Fruit fly (Drosophila melanogaster): ENCODE results near the gene CG42852.

Gene CG42852

DNA sequence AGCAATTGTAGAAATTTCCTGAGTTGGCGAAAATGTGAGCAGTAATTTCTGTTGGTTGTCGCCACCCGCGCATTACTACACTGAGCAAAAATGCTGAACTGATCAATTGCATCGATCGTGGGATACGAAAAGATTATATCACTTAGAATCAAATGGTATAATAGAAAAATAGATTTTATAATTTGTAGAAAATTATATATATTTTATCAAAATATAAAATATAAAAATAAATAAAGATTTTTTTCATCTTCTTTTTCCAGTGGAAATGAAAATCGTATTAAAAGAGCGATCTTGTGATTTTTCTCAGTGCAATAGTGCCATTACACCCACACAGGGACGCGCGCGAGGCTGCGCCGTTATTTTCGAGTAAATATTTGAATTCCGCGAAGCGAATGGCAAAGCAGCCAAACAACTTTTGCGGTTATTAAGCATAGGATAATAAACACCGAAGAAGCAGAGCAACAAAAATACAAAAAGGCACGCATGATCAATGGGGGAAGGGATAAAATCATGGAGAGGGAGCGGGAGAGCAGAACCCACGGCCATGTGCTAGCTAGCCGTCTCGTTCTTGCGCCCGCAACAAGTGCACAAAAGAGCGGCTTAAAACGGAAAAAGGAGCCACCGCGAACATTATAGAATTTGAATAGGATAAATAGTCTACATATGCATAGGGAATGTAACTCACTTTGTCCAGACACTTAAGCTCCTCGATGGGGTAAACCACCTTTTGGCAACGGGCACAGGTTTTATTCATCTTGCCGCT is 44.9 kb upstream of the CG42852 start (continued):
- no peak for TF ChIP-seq Smox (GFP tag; optimal IDR thresholded peaks at IDR 0.05)
- TF ChIP-seq CG9139 (GFP tag; optimal IDR thresholded peaks at IDR 0.05), result peak; percentile 34
- TF ChIP-seq vri (GFP tag; optimal IDR thresholded peaks at IDR 0.05), result no peak
- TF ChIP-seq CG6808 (GFP tag; optimal IDR thresholded peaks at IDR 0.05), result peak; percentile 62
- TF ChIP-seq CG8319 (GFP tag; optimal IDR thresholded peaks at IDR 0.05), result no peak
- TF ChIP-seq dac (GFP tag; optimal IDR thresholded peaks at IDR 0.05), result peak; percentile 23
- peak; percentile 53 for TF ChIP-seq Ets96B (tag; optimal IDR thresholded peaks at IDR 0.05)
- TF ChIP-seq CG1621 (tag; optimal IDR thresholded peaks at IDR 0.05), result no peak
- TF ChIP-seq lz (GFP tag; optimal IDR thresholded peaks at IDR 0.05), result peak; percentile 23
- peak; percentile 74 for TF ChIP-seq CG3032 (tag; optimal IDR thresholded peaks at IDR 0.05)
- TF ChIP-seq Ets21C (GFP tag; optimal IDR thresholded peaks at IDR 0.05), result no peak
- TF ChIP-seq Sox14 (GFP tag; optimal IDR thresholded peaks at IDR 0.05), result no peak
- peak; percentile 50 for TF ChIP-seq CG7368 (GFP tag; optimal IDR thresholded peaks at IDR 0.05)
- no peak for TF ChIP-seq Eip93F (GFP tag; optimal IDR thresholded peaks at IDR 0.05)
- no peak for TF ChIP-seq Hr38 (GFP tag; optimal IDR thresholded peaks at IDR 0.05)
- peak; percentile 68; the same call in 1 of the 2 replicates for TF ChIP-seq CG11294 (GFP tag; IDR thresholded peaks at IDR 0.05)

DNA sequence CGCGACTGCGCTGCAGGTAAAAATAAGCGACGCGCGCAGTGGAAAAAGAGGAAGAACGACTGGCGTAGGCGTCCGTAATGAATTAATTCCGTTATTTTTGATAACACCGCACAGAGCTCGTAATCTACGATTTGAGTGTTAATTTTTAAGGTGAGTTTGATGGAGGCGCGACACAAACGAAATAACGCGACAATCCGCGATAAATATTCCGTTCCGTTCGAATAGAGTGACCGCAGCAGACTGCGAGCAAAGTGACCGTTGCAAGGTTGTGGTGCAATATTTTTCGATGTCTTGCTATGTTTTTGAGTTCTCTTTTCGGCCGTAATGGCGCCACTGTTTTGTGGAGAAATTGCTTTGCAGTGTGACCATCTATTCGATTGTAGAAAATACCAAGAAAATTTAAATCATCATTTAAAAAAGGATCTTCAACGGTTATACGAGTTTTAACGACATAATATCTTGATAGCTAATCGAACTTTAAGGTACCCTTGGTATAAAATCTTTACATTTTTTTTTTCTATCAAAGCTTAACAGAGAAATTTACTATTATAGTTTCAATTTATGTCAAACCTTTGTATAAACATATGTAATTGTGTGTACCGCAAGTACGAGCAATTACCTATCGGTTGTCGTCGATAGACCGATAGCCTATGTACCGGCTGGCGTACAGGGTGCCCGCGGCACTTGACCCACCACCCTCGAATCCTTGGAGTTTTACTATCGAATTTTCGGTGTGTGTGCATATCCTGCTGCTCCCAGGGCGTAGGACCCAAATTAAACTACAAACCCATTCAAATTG is 43.7 kb upstream of the CG42852 start, which contains the start of the genes CG43954, Lasp and Dab:
CG43954 (minus strand) TSS at position 248 of the 799 bp plus-strand sequence.
Lasp (minus strand) TSS at position 248 of the 799 bp plus-strand sequence.
Dab (plus strand) TSS at position 697 of the 799 bp plus-strand sequence.
- TF ChIP-seq pdm3 (GFP tag; optimal IDR thresholded peaks at IDR 0.05), result no peak
- TF ChIP-seq achi (GFP tag; optimal IDR thresholded peaks at IDR 0.05), result peak; percentile 7
- peak; percentile 11 for TF ChIP-seq CG6276 (GFP tag; optimal IDR thresholded peaks at IDR 0.05)
- TF ChIP-seq CG11762 (GFP tag; optimal IDR thresholded peaks at IDR 0.05; ENCODE audit: insufficient read depth), result no peak
- peak; percentile 29 for TF ChIP-seq Sox14 (GFP tag; optimal IDR thresholded peaks at IDR 0.05)
- TF ChIP-seq lz (GFP tag; optimal IDR thresholded peaks at IDR 0.05), result peak; percentile 16
- TF ChIP-seq Eip75B (GFP tag; optimal IDR thresholded peaks at IDR 0.05), result peak; percentile 17
- TF ChIP-seq topi (GFP tag; optimal IDR thresholded peaks at IDR 0.05), result peak; percentile 32
- peak; percentile 32 for TF ChIP-seq net (GFP tag; optimal IDR thresholded peaks at IDR 0.05)
- peak; percentile 28 for TF ChIP-seq CG31627 (GFP tag; optimal IDR thresholded peaks at IDR 0.05)
- peak; percentile 20 for TF ChIP-seq CG9139 (GFP tag; optimal IDR thresholded peaks at IDR 0.05)
- TF ChIP-seq ss (GFP tag; optimal IDR thresholded peaks at IDR 0.05), result peak in 1 of 2 experiments; percentile 41
- TF ChIP-seq CG3032 (tag; optimal IDR thresholded peaks at IDR 0.05), result peak; percentile 8
- TF ChIP-seq eg (GFP tag; IDR thresholded peaks at IDR 0.05), result peak; percentile 50; the same call in 2 of the 3 replicates
- peak; percentile 57 for TF ChIP-seq CG6163 (GFP tag; IDR thresholded peaks at IDR 0.05)
- TF ChIP-seq CG11294 (GFP tag; IDR thresholded peaks at IDR 0.05), result no peak
- no peak for TF ChIP-seq salr (GFP tag; optimal IDR thresholded peaks at IDR 0.05)
- TF ChIP-seq Hr38 (GFP tag; optimal IDR thresholded peaks at IDR 0.05), result no peak
- TF ChIP-seq CG15336 (GFP tag; IDR thresholded peaks at IDR 0.05), result peak; percentile 51; the same call in 1 of the 2 replicates
- TF ChIP-seq svp (GFP tag), result peak; percentile 58
- TF ChIP-seq Ets96B (tag; optimal IDR thresholded peaks at IDR 0.05), result no peak
- TF ChIP-seq vri (GFP tag; optimal IDR thresholded peaks at IDR 0.05), result peak; percentile 50
- TF ChIP-seq Met (GFP tag; optimal IDR thresholded peaks at IDR 0.05), result peak; percentile 35
- peak; percentile 17 for TF ChIP-seq CG16779 (tag; optimal IDR thresholded peaks at IDR 0.05)
- peak; percentile 22 for TF ChIP-seq esn (GFP tag; optimal IDR thresholded peaks at IDR 0.05)
- peak; percentile 22 for TF ChIP-seq CG1621 (tag; optimal IDR thresholded peaks at IDR 0.05)
- TF ChIP-seq Sox15 (GFP tag; optimal IDR thresholded peaks at IDR 0.05), result no peak
- TF ChIP-seq CG34406 (GFP tag; optimal IDR thresholded peaks at IDR 0.05), result no peak
- TF ChIP-seq CG3919 (GFP tag; optimal IDR thresholded peaks at IDR 0.05), result peak; percentile 59
- TF ChIP-seq Sox102F (GFP tag; optimal IDR thresholded peaks at IDR 0.05), result peak; percentile 21
- TF ChIP-seq CG6854 (GFP tag; optimal IDR thresholded peaks at IDR 0.05), result peak; percentile 27
- TF ChIP-seq Eip78C (GFP tag), result peak; percentile 71
- TF ChIP-seq spab (GFP tag; optimal IDR thresholded peaks at IDR 0.05), result no peak
